Fruit fly (Drosophila melanogaster) whole organism, prepupa: ENCODE data around the gene EAChm.

ENCODE experiments used
- Blimp-1 ChIP-seq: fragments of 200-800 bp; sonication (Bioruptor generic); optimal IDR thresholded peaks from 3 replicates; lab custom pipeline; 2017; ENCODE audit warnings: missing biosample characterization, missing genetic modification characterization, mild to moderate bottlenecking, moderate library complexity, missing genetic modification reagents
- CG10631 ChIP-seq: fragments of 200-800 bp; sonication (Bioruptor generic); optimal IDR thresholded peaks from 2 replicates; lab custom pipeline; 2016; ENCODE audit warnings: missing biosample characterization, missing genetic modification characterization
- CG10669 ChIP-seq: fragments of 200-800 bp; sonication (Bioruptor generic); optimal IDR thresholded peaks from 3 replicates; lab custom pipeline; 2018; ENCODE audit warnings: missing biosample characterization, mild to moderate bottlenecking, missing genetic modification characterization, moderate library complexity
- CG11294 ChIP-seq: fragments of 200-800 bp; sonication (Bioruptor generic); IDR thresholded peaks from 2 replicates; pipeline ENCODE4 v1.3.6; 2022; ENCODE audit warnings: missing biosample characterization, missing genetic modification characterization
- CG11762 ChIP-seq: fragments of 200-800 bp; sonication (Bioruptor generic); optimal IDR thresholded peaks from 3 replicates; lab custom pipeline; 2016; ENCODE audit warnings: missing biosample characterization, missing genetic modification characterization; ENCODE audit not compliant: insufficient read depth
- CG11902 ChIP-seq: fragments of 200-800 bp; sonication (Bioruptor generic); optimal IDR thresholded peaks from 3 replicates; lab custom pipeline; 2016; ENCODE audit warnings: missing biosample characterization, missing genetic modification characterization
- CG1621 ChIP-seq: fragments of 200-800 bp; sonication (Bioruptor generic); optimal IDR thresholded peaks from 3 replicates; lab custom pipeline; 2018; ENCODE audit warnings: missing biosample characterization, mild to moderate bottlenecking, missing genetic modification characterization
- CG31627 ChIP-seq: fragments of 200-800 bp; sonication (Bioruptor generic); optimal IDR thresholded peaks from 3 replicates; lab custom pipeline; 2016; ENCODE audit warnings: missing biosample characterization, missing genetic modification characterization
- CG32006 ChIP-seq: fragments of 200-800 bp; sonication (Bioruptor generic); optimal IDR thresholded peaks from 3 replicates; lab custom pipeline; 2017; ENCODE audit warnings: missing biosample characterization, mild to moderate bottlenecking, missing genetic modification characterization
- CG34406 ChIP-seq: fragments of 200-800 bp; sonication (Bioruptor generic); optimal IDR thresholded peaks from 3 replicates; lab custom pipeline; 2016; ENCODE audit warnings: missing biosample characterization, missing genetic modification characterization
- CG3919 ChIP-seq: fragments of 200-800 bp; sonication (Bioruptor generic); optimal IDR thresholded peaks from 3 replicates; lab custom pipeline; 2016; ENCODE audit warnings: missing biosample characterization, missing genetic modification characterization
- CG4318 ChIP-seq: fragments of 200-800 bp; sonication (Bioruptor generic); optimal IDR thresholded peaks from 3 replicates; lab custom pipeline; 2017; ENCODE audit warnings: missing biosample characterization, mild to moderate bottlenecking, missing genetic modification characterization
- CG6163 ChIP-seq: fragments of 200-800 bp; sonication (Bioruptor generic); IDR thresholded peaks from 3 replicates; pipeline ENCODE4 v1.3.6; 2022; ENCODE audit warnings: missing biosample characterization, missing genetic modification characterization
- CG6276 ChIP-seq: fragments of 200-800 bp; sonication (Bioruptor generic); optimal IDR thresholded peaks from 2 replicates; lab custom pipeline; 2017; ENCODE audit warnings: missing biosample characterization, mild to moderate bottlenecking, missing genetic modification characterization
- CG6808 ChIP-seq: fragments of 200-800 bp; sonication (Bioruptor generic); optimal IDR thresholded peaks from 3 replicates; lab custom pipeline; 2017; ENCODE audit warnings: missing biosample characterization, missing genetic modification characterization, mild to moderate bottlenecking, moderate library complexity, missing genetic modification reagents
- CG6854 ChIP-seq: fragments of 200-800 bp; sonication (Bioruptor generic); optimal IDR thresholded peaks from 2 replicates; lab custom pipeline; 2017; ENCODE audit warnings: missing biosample characterization, mild to moderate bottlenecking, missing genetic modification characterization
- CG7368 ChIP-seq: fragments of 200-800 bp; sonication (Bioruptor generic); optimal IDR thresholded peaks from 3 replicates; lab custom pipeline; 2016; ENCODE audit warnings: missing biosample characterization, missing genetic modification characterization
- CG8119 ChIP-seq: fragments of 200-800 bp; sonication (Bioruptor generic); IDR thresholded peaks from 3 replicates; pipeline ENCODE4 v1.3.6; 2022; ENCODE audit warnings: missing biosample characterization, missing genetic modification characterization
- CG8632 ChIP-seq: fragments of 200-800 bp; sonication (Bioruptor generic); optimal IDR thresholded peaks from 3 replicates; lab custom pipeline; 2016; ENCODE audit warnings: missing biosample characterization, missing genetic modification characterization
- CG9139 ChIP-seq: fragments of 200-800 bp; sonication (Bioruptor generic); optimal IDR thresholded peaks from 3 replicates; lab custom pipeline; 2017; ENCODE audit warnings: missing biosample characterization, mild to moderate bottlenecking, missing genetic modification characterization
- Eip75B ChIP-seq: fragments of 200-800 bp; sonication (Bioruptor generic); optimal IDR thresholded peaks from 3 replicates; lab custom pipeline; 2016; ENCODE audit warnings: missing biosample characterization, missing genetic modification characterization
- Eip78C ChIP-seq: fragments of 200-800 bp; sonication (Bioruptor generic); peaks from one replicate; lab custom pipeline; 2016; ENCODE audit warnings: missing biosample characterization, missing genetic modification characterization
- Eip93F ChIP-seq: fragments of 200-800 bp; sonication (Bioruptor generic); optimal IDR thresholded peaks from 2 replicates; lab custom pipeline; 2016; ENCODE audit warnings: missing biosample characterization, mild to moderate bottlenecking, missing genetic modification characterization
- Ets21C ChIP-seq: fragments of 200-800 bp; sonication (Bioruptor generic); optimal IDR thresholded peaks from 3 replicates; lab custom pipeline; 2016; ENCODE audit warnings: missing biosample characterization, missing genetic modification characterization
- Ets96B ChIP-seq: fragments of 200-800 bp; optimal IDR thresholded peaks from 2 replicates; lab custom pipeline; 2019; ENCODE audit warnings: missing biosample characterization, mild to moderate bottlenecking, missing genetic modification characterization, moderate library complexity
- Gug ChIP-seq: fragments of 200-800 bp; sonication (Bioruptor generic); IDR thresholded peaks from 2 replicates; pipeline ENCODE4 v1.3.6; 2022; ENCODE audit warnings: missing biosample characterization, missing genetic modification characterization
- Hr38 ChIP-seq: sonication (Bioruptor generic); optimal IDR thresholded peaks from 2 replicates; lab custom pipeline; 2016; ENCODE audit warnings: missing biosample characterization, missing genetic modification characterization
- Hr39 ChIP-seq: fragments of 200-800 bp; sonication (Bioruptor generic); optimal IDR thresholded peaks from 2 replicates; lab custom pipeline; 2016; ENCODE audit warnings: missing biosample characterization, missing genetic modification characterization
- Hr4 ChIP-seq: fragments of 200-800 bp; sonication (Bioruptor generic); optimal IDR thresholded peaks from 3 replicates; lab custom pipeline; 2016; ENCODE audit warnings: missing biosample characterization, missing genetic modification characterization
- Lpt ChIP-seq: fragments of 200-800 bp; sonication (Bioruptor generic); optimal IDR thresholded peaks from 3 replicates; lab custom pipeline; 2016; ENCODE audit warnings: missing biosample characterization, missing genetic modification characterization
- Met ChIP-seq: fragments of 200-800 bp; sonication (Bioruptor generic); optimal IDR thresholded peaks from 3 replicates; lab custom pipeline; 2016; ENCODE audit warnings: missing biosample characterization, missing genetic modification characterization
- Smox ChIP-seq: fragments of 200-800 bp; sonication (Bioruptor generic); optimal IDR thresholded peaks from 3 replicates; lab custom pipeline; 2016; ENCODE audit warnings: missing biosample characterization, missing genetic modification characterization
- Sox14 ChIP-seq: fragments of 200-800 bp; sonication (Bioruptor generic); optimal IDR thresholded peaks from 3 replicates; lab custom pipeline; 2016; ENCODE audit warnings: missing biosample characterization, missing genetic modification characterization
- Sox15 ChIP-seq: fragments of 200-800 bp; sonication (Bioruptor generic); optimal IDR thresholded peaks from 3 replicates; lab custom pipeline; 2016; ENCODE audit warnings: missing biosample characterization, missing genetic modification characterization
- acj6 ChIP-seq: fragments of 200-800 bp; sonication (Bioruptor generic); optimal IDR thresholded peaks from 3 replicates; lab custom pipeline; 2016; ENCODE audit warnings: missing biosample characterization, missing genetic modification characterization
- cyc ChIP-seq: fragments of 200-800 bp; sonication (Bioruptor generic); optimal IDR thresholded peaks from 3 replicates; lab custom pipeline; 2016; ENCODE audit warnings: missing biosample characterization, missing genetic modification characterization
- eg ChIP-seq: fragments of 200-800 bp; sonication (Bioruptor generic); IDR thresholded peaks from 3 replicates; pipeline ENCODE4 v1.3.6; 2022; ENCODE audit warnings: missing biosample characterization, missing genetic modification characterization
- esn ChIP-seq: fragments of 200-800 bp; sonication (Bioruptor generic); optimal IDR thresholded peaks from 2 replicates; lab custom pipeline; 2016; ENCODE audit warnings: missing biosample characterization, mild to moderate bottlenecking, missing genetic modification characterization, moderate library complexity
- fd59A ChIP-seq: fragments of 200-800 bp; sonication (Bioruptor generic); optimal IDR thresholded peaks from 2 replicates; lab custom pipeline; 2017; ENCODE audit warnings: missing biosample characterization, mild to moderate bottlenecking, missing genetic modification characterization, missing genetic modification reagents
- net ChIP-seq: fragments of 200-800 bp; sonication (Bioruptor generic); optimal IDR thresholded peaks from 3 replicates; lab custom pipeline; 2016; ENCODE audit warnings: missing biosample characterization, missing genetic modification characterization
- pdm3 ChIP-seq: fragments of 200-800 bp; sonication (Bioruptor generic); optimal IDR thresholded peaks from 3 replicates; lab custom pipeline; 2016; ENCODE audit warnings: missing biosample characterization, missing genetic modification characterization
- salr ChIP-seq, 2 experiments: fragments of 200-800 bp; sonication (Bioruptor generic); optimal IDR thresholded peaks; 3 replicates each; lab custom pipeline; 2016 to 2018; ENCODE audit warnings: missing biosample characterization in 2 of 2, missing genetic modification characterization in 2 of 2, mild to moderate bottlenecking in 1 of 2
- spab ChIP-seq: fragments of 200-800 bp; sonication (Bioruptor generic); optimal IDR thresholded peaks from 2 replicates; lab custom pipeline; 2017; ENCODE audit warnings: missing biosample characterization, mild to moderate bottlenecking, missing genetic modification characterization, missing genetic modification reagents
- ss ChIP-seq, 2 experiments: fragments of 200-800 bp; sonication (Bioruptor generic); optimal IDR thresholded peaks; 2 replicates in 1 of 2; 3 replicates in 1 of 2; lab custom pipeline; 2017 to 2018; ENCODE audit warnings: mild to moderate bottlenecking in 2 of 2, missing biosample characterization in 2 of 2, missing genetic modification characterization in 2 of 2, moderate library complexity in 1 of 2
- vri ChIP-seq: fragments of 200-800 bp; sonication (Bioruptor generic); optimal IDR thresholded peaks from 3 replicates; lab custom pipeline; 2016; ENCODE audit warnings: missing biosample characterization, mild to moderate bottlenecking, missing genetic modification characterization

Gene EAChm

dm6 chr3L:15010601-15011000, 44.0 kb upstream of the EAChm start:
- peak; percentile 27 for TF ChIP-seq Eip78C
- TF ChIP-seq CG10669 (GFP tag; lab: Kevin White, UChicago) = no peak
- TF ChIP-seq Blimp-1 (GFP tag; lab: Kevin White, UChicago) = peak; percentile 92

dm6 chr3L:15011142-15011541, 43.4 kb upstream of the EAChm start:
- TF ChIP-seq CG6276 (GFP tag; lab: Kevin White, UChicago) (no peak), Sox15 (no peak), Eip78C (no peak), Hr4 (GFP tag; lab: Kevin White, UChicago) (no peak), spab (GFP tag; lab: Kevin White, UChicago) (no peak), CG31627 (GFP tag; lab: Kevin White, UChicago) (no peak), Ets21C (GFP tag; lab: Kevin White, UChicago) (no peak), Smox (GFP tag; lab: Kevin White, UChicago) (no peak), CG9139 (no peak), salr (GFP tag; optimal IDR thresholded peaks at IDR 0.05; lab: Kevin White, UChicago) (no peak), CG8119 (no peak)

- no peak for TF ChIP-seq Blimp-1 (GFP tag; lab: Kevin White, UChicago)
- TF ChIP-seq Eip93F = no peak
- TF ChIP-seq CG4318 = peak; percentile 38
- TF ChIP-seq net (GFP tag; lab: Kevin White, UChicago) = peak; percentile 77
- TF ChIP-seq CG6854 = no peak
- peak; percentile 20 for TF ChIP-seq cyc (GFP tag; lab: Kevin White, UChicago)
- peak; percentile 71 for TF ChIP-seq Sox14 (GFP tag; lab: Kevin White, UChicago)
- TF ChIP-seq Met (GFP tag; lab: Kevin White, UChicago) = peak; percentile 59
- peak; percentile 38 for TF ChIP-seq CG31627 (GFP tag; lab: Kevin White, UChicago)
- TF ChIP-seq Ets96B (tag; lab: Kevin White, UChicago) = peak; percentile 88
- TF ChIP-seq CG11902 (GFP tag; lab: Kevin White, UChicago) = peak; percentile 34
- TF ChIP-seq CG1621 (tag; lab: Kevin White, UChicago) = peak; percentile 64
- TF ChIP-seq salr (GFP tag; optimal IDR thresholded peaks at IDR 0.05; lab: Kevin White, UChicago) = peak; percentile 44 to 72
- TF ChIP-seq Sox15 = peak; percentile 41
- peak; percentile 73 for TF ChIP-seq CG10669 (GFP tag; lab: Kevin White, UChicago)
- peak; percentile 34 for TF ChIP-seq Hr39 (GFP tag; lab: Kevin White, UChicago)
- peak; percentile 78 for TF ChIP-seq acj6 (GFP tag; lab: Kevin White, UChicago)
- peak; percentile 87 for TF ChIP-seq CG8119
- TF ChIP-seq Smox (GFP tag; lab: Kevin White, UChicago) = peak; percentile 51
- TF ChIP-seq pdm3 (GFP tag; lab: Kevin White, UChicago) = peak; percentile 77
- TF ChIP-seq CG6808 (GFP tag; lab: Kevin White, UChicago) = peak; percentile 76
- TF ChIP-seq CG11762 (GFP tag; lab: Kevin White, UChicago) = peak; percentile 54
- peak; percentile 71 for TF ChIP-seq esn (GFP tag; lab: Kevin White, UChicago)
- peak; percentile 79 for TF ChIP-seq CG10631
- TF ChIP-seq Gug (GFP tag; lab: Robert Waterston, UW) = peak; percentile 81
- TF ChIP-seq CG6276 (GFP tag; lab: Kevin White, UChicago) = peak; percentile 73
- peak; percentile 63 for TF ChIP-seq Lpt
- TF ChIP-seq ss (GFP tag; optimal IDR thresholded peaks at IDR 0.05; lab: Kevin White, UChicago) = peak; percentile 62 to 81
- peak; percentile 87 for TF ChIP-seq CG6163
- peak; percentile 51 for TF ChIP-seq CG7368 (GFP tag; lab: Kevin White, UChicago)
- TF ChIP-seq CG34406 (GFP tag; lab: Kevin White, UChicago) = peak; percentile 76
- TF ChIP-seq CG11294 = peak; percentile 44; the same call in 1 of the 2 replicates
- peak; percentile 94 for TF ChIP-seq Eip78C
- TF ChIP-seq eg (GFP tag; lab: Robert Waterston, UW) = peak; percentile 85
- no peak for TF ChIP-seq vri (GFP tag; lab: Kevin White, UChicago)
- peak; percentile 83 for TF ChIP-seq CG32006 (GFP tag; lab: Kevin White, UChicago)
- peak; percentile 54 for TF ChIP-seq fd59A (GFP tag; lab: Kevin White, UChicago)
- TF ChIP-seq Eip75B (GFP tag; lab: Kevin White, UChicago) = peak; percentile 80
- TF ChIP-seq CG3919 (GFP tag; lab: Kevin White, UChicago) = peak; percentile 66
- TF ChIP-seq Hr38 (GFP tag; lab: Kevin White, UChicago) = no peak
- TF ChIP-seq CG8632 (GFP tag; lab: Kevin White, UChicago) = peak; percentile 74
These were observed 42.8 kb upstream of the EAChm start for dm6 chr3L:15011638-15012335.
